Fruit fly (Drosophila melanogaster): ENCODE measurements around the gene mtgo.

dm6 chr2L:16529485-16530413 is 15.1 kb upstream of the mtgo start:
- TF ChIP-seq Sp1 (GFP tag; optimal IDR thresholded peaks at IDR 0.05) (no peak), psq (GFP tag; optimal IDR thresholded peaks at IDR 0.05) (no peak), sv (GFP tag; optimal IDR thresholded peaks at IDR 0.05) (no peak), N (GFP tag; optimal IDR thresholded peaks at IDR 0.05) (no peak), br (GFP tag; optimal IDR thresholded peaks at IDR 0.05) (no peak), Hr83 (GFP tag; optimal IDR thresholded peaks at IDR 0.05; ENCODE audit: poor library complexity, severe bottlenecking) (no peak)

All from whole organism, wandering third instar larva.